Fruit fly (Drosophila melanogaster) whole organism, embryonic: ENCODE results near the gene Crz.

Source experiments
- Asciz ChIP-seq: fragments of 200-800 bp; sonication (Bioruptor generic); optimal IDR thresholded peaks from 2 replicates; lab custom pipeline; 2017; ENCODE audit warnings: missing biosample characterization, mild to moderate bottlenecking, missing genetic modification characterization, missing genetic modification reagents
- BEAF-32 ChIP-seq: fragments of 200-800 bp; sonication (Bioruptor generic); optimal IDR thresholded peaks from 3 replicates; lab custom pipeline; 2017; ENCODE audit warnings: missing biosample characterization, missing genetic modification characterization, mild to moderate bottlenecking, moderate library complexity, missing genetic modification reagents
- Bteb2 ChIP-seq: fragments of 200-800 bp; sonication (Bioruptor generic); optimal IDR thresholded peaks from 2 replicates; lab custom pipeline; 2016; ENCODE audit warnings: missing biosample characterization, missing genetic modification characterization
- CG10147 ChIP-seq: fragments of 200-800 bp; sonication (Bioruptor generic); optimal IDR thresholded peaks from 2 replicates; lab custom pipeline; 2019; ENCODE audit warnings: missing biosample characterization, mild to moderate bottlenecking, missing genetic modification characterization, moderate library complexity
- CG1024 ChIP-seq: fragments of 200-800 bp; sonication (Bioruptor generic); IDR thresholded peaks from 2 replicates; pipeline ENCODE4 v1.3.6; 2022; ENCODE audit warnings: missing biosample characterization, missing genetic modification characterization
- CG10366 ChIP-seq: fragments of 200-800 bp; sonication (Bioruptor generic); IDR thresholded peaks from 2 replicates; pipeline ENCODE4 v1.3.6; 2022; ENCODE audit warnings: missing biosample characterization, missing genetic modification characterization
- CG10462 ChIP-seq: fragments of 200-800 bp; sonication (Bioruptor generic); optimal IDR thresholded peaks from 2 replicates; lab custom pipeline; 2016; ENCODE audit warnings: missing biosample characterization, missing genetic modification characterization
- CG11723 ChIP-seq: fragments of 200-800 bp; sonication (Bioruptor generic); optimal IDR thresholded peaks from 2 replicates; lab custom pipeline; 2017; ENCODE audit warnings: missing biosample characterization, mild to moderate bottlenecking, missing genetic modification characterization
- CG12391 ChIP-seq: fragments of 200-800 bp; sonication (Bioruptor generic); optimal IDR thresholded peaks from 3 replicates; lab custom pipeline; 2018; ENCODE audit warnings: missing biosample characterization, mild to moderate bottlenecking, missing genetic modification characterization, moderate library complexity
- CG14050 ChIP-seq: fragments of 200-800 bp; sonication (Bioruptor generic); IDR thresholded peaks from 3 replicates; pipeline ENCODE4 v1.3.6; 2022; ENCODE audit warnings: missing biosample characterization, missing genetic modification characterization
- CG14667 ChIP-seq: fragments of 200-800 bp; sonication (Bioruptor generic); IDR thresholded peaks from 2 replicates; pipeline ENCODE4 v1.3.6; 2022; ENCODE audit warnings: missing biosample characterization, missing genetic modification characterization
- CG14710 ChIP-seq: fragments of 200-800 bp; sonication (Bioruptor generic); optimal IDR thresholded peaks from 3 replicates; lab custom pipeline; 2019; ENCODE audit warnings: missing biosample characterization, mild to moderate bottlenecking, missing genetic modification characterization, moderate library complexity
- CG15011 ChIP-seq: fragments of 200-800 bp; sonication (Bioruptor generic); optimal IDR thresholded peaks from 3 replicates; lab custom pipeline; 2018; ENCODE audit warnings: missing biosample characterization, mild to moderate bottlenecking, missing genetic modification characterization
- CG30020 ChIP-seq: fragments of 200-800 bp; optimal IDR thresholded peaks from 2 replicates; lab custom pipeline; 2019; ENCODE audit warnings: missing biosample characterization, mild to moderate bottlenecking, missing genetic modification characterization, moderate library complexity
- CG3163 ChIP-seq: fragments of 200-800 bp; sonication (Bioruptor generic); optimal IDR thresholded peaks from 3 replicates; lab custom pipeline; 2016; ENCODE audit warnings: missing biosample characterization, missing genetic modification characterization
- CG4360 ChIP-seq: fragments of 200-800 bp; sonication (Bioruptor generic); IDR thresholded peaks from 2 replicates; pipeline ENCODE4 v1.3.6; 2022; ENCODE audit warnings: missing biosample characterization, missing genetic modification characterization
- CG43689 ChIP-seq: fragments of 200-800 bp; sonication (Bioruptor generic); IDR thresholded peaks from 2 replicates; pipeline ENCODE4 v1.3.6; 2022; ENCODE audit warnings: missing biosample characterization, missing genetic modification characterization
- CG4707 ChIP-seq: fragments of 200-800 bp; sonication (Bioruptor generic); optimal IDR thresholded peaks from 2 replicates; lab custom pipeline; 2018; ENCODE audit warnings: missing biosample characterization, mild to moderate bottlenecking, missing genetic modification characterization, moderate library complexity
- CG5953 ChIP-seq: fragments of 200-800 bp; sonication (Bioruptor generic); IDR thresholded peaks from 2 replicates; pipeline ENCODE4 v1.3.6; 2022; ENCODE audit warnings: missing biosample characterization, missing genetic modification characterization
- CG6175 ChIP-seq: fragments of 200-800 bp; sonication (Bioruptor generic); IDR thresholded peaks from 3 replicates; pipeline ENCODE4 v1.3.6; 2022; ENCODE audit warnings: missing biosample characterization, missing genetic modification characterization
- CG6689 ChIP-seq: fragments of 200-800 bp; sonication (Bioruptor generic); IDR thresholded peaks from 2 replicates; pipeline ENCODE4 v1.3.6; 2022; ENCODE audit warnings: missing biosample characterization, missing genetic modification characterization
- CG7372 ChIP-seq: fragments of 200-800 bp; sonication (Bioruptor generic); IDR thresholded peaks from 2 replicates; pipeline ENCODE4 v1.3.6; 2022; ENCODE audit warnings: missing biosample characterization, missing genetic modification characterization
- CG7963 ChIP-seq: fragments of 200-800 bp; sonication (Bioruptor generic); IDR thresholded peaks from 3 replicates; pipeline ENCODE4 v1.3.6; 2022; ENCODE audit warnings: missing biosample characterization, missing genetic modification characterization; ENCODE audit not compliant: partially characterized antibody
- CrebB ChIP-seq: fragments of 200-800 bp; sonication (Bioruptor generic); optimal IDR thresholded peaks from 3 replicates; lab custom pipeline; 2018; ENCODE audit warnings: missing biosample characterization, mild to moderate bottlenecking, missing genetic modification characterization
- E2f2 ChIP-seq: fragments of 200-800 bp; sonication (Bioruptor generic); IDR thresholded peaks from 2 replicates; pipeline ENCODE4 v1.3.6; 2022; ENCODE audit warnings: missing biosample characterization, missing genetic modification characterization
- Gug ChIP-seq: fragments of 200-800 bp; sonication (Bioruptor generic); IDR thresholded peaks from 4 replicates; pipeline ENCODE4 v1.3.6; 2022; ENCODE audit warnings: missing biosample characterization, missing genetic modification characterization
- Hr51 ChIP-seq, 2 experiments: fragments of 200-800 bp; sonication (Bioruptor generic); optimal IDR thresholded peaks; 2 replicates in 1 of 2; 3 replicates in 1 of 2; lab custom pipeline; 2016 to 2018; ENCODE audit warnings: missing biosample characterization in 2 of 2, missing genetic modification characterization in 2 of 2, mild to moderate bottlenecking in 1 of 2, moderate library complexity in 1 of 2
- Lim3 ChIP-seq: fragments of 200-800 bp; sonication (Bioruptor generic); IDR thresholded peaks from 2 replicates; pipeline ENCODE4 v1.3.6; 2022; ENCODE audit warnings: missing biosample characterization, missing genetic modification characterization
- NC2β ChIP-seq: fragments of 200-800 bp; sonication (Bioruptor generic); optimal IDR thresholded peaks from 2 replicates; lab custom pipeline; 2016; ENCODE audit warnings: missing biosample characterization, missing genetic modification characterization
- Nf-YB ChIP-seq: fragments of 200-800 bp; sonication (Bioruptor generic); optimal IDR thresholded peaks from 3 replicates; lab custom pipeline; 2019; ENCODE audit warnings: missing biosample characterization, mild to moderate bottlenecking, missing genetic modification characterization, moderate library complexity
- Nf-YC ChIP-seq: fragments of 200-800 bp; optimal IDR thresholded peaks from 3 replicates; lab custom pipeline; 2019; ENCODE audit warnings: missing biosample characterization, mild to moderate bottlenecking, missing genetic modification characterization, moderate library complexity
- Sin3A ChIP-seq: fragments of >200 bp; optimal IDR thresholded peaks from 2 replicates; lab custom pipeline; 2018
- bigmax ChIP-seq: fragments of 200-800 bp; sonication (Bioruptor generic); optimal IDR thresholded peaks from 2 replicates; lab custom pipeline; 2018; ENCODE audit warnings: missing biosample characterization, mild to moderate bottlenecking, missing genetic modification characterization
- ems ChIP-seq: fragments of 200-800 bp; sonication (Bioruptor generic); optimal IDR thresholded peaks from 3 replicates; lab custom pipeline; 2016; ENCODE audit warnings: missing biosample characterization, missing genetic modification characterization
- fd102C ChIP-seq: fragments of 200-800 bp; sonication (Bioruptor generic); optimal IDR thresholded peaks from 2 replicates; lab custom pipeline; 2018; ENCODE audit warnings: missing biosample characterization, mild to moderate bottlenecking, missing genetic modification characterization, moderate library complexity
- fu2 ChIP-seq: fragments of 200-800 bp; sonication (Bioruptor generic); optimal IDR thresholded peaks from 2 replicates; lab custom pipeline; 2016; ENCODE audit warnings: missing biosample characterization, missing genetic modification characterization
- her ChIP-seq: fragments of 200-800 bp; sonication (Bioruptor generic); optimal IDR thresholded peaks from 2 replicates; lab custom pipeline; 2016; ENCODE audit warnings: missing biosample characterization, missing genetic modification characterization
- jing ChIP-seq: fragments of 200-800 bp; sonication (Bioruptor generic); optimal IDR thresholded peaks from 2 replicates; lab custom pipeline; 2018; ENCODE audit warnings: missing biosample characterization, mild to moderate bottlenecking, missing genetic modification characterization
- nerfin-1 ChIP-seq: fragments of 200-800 bp; sonication (Bioruptor generic); optimal IDR thresholded peaks from 3 replicates; lab custom pipeline; 2019; ENCODE audit warnings: missing biosample characterization, mild to moderate bottlenecking, missing genetic modification characterization, moderate library complexity
- nmo ChIP-seq: fragments of 200-800 bp; sonication (Bioruptor generic); optimal IDR thresholded peaks from 2 replicates; lab custom pipeline; 2018; ENCODE audit warnings: missing biosample characterization, mild to moderate bottlenecking, missing genetic modification characterization, moderate library complexity
- nom ChIP-seq: fragments of 200-800 bp; sonication (Bioruptor generic); optimal IDR thresholded peaks from 2 replicates; lab custom pipeline; 2017; ENCODE audit warnings: missing biosample characterization, missing genetic modification characterization, mild to moderate bottlenecking, moderate library complexity, missing genetic modification reagents
- peb ChIP-seq: fragments of 200-800 bp; sonication (Bioruptor generic); IDR thresholded peaks from 2 replicates; pipeline ENCODE4 v1.3.6; 2022; ENCODE audit warnings: missing biosample characterization, missing genetic modification characterization
- pros ChIP-seq: fragments of 200-800 bp; sonication (Bioruptor generic); optimal IDR thresholded peaks from 3 replicates; lab custom pipeline; 2019; ENCODE audit warnings: missing biosample characterization, mild to moderate bottlenecking, missing genetic modification characterization, moderate library complexity
- sima ChIP-seq: fragments of 200-800 bp; sonication (Bioruptor generic); optimal IDR thresholded peaks from 2 replicates; lab custom pipeline; 2016; ENCODE audit warnings: missing biosample characterization, missing genetic modification characterization
- slp2 ChIP-seq: fragments of 200-800 bp; sonication (Bioruptor generic); optimal IDR thresholded peaks from 2 replicates; lab custom pipeline; 2016; ENCODE audit warnings: missing biosample characterization, missing genetic modification characterization
- sna ChIP-seq: fragments of 200-800 bp; sonication (Bioruptor generic); IDR thresholded peaks from 2 replicates; pipeline ENCODE4 v1.3.6; 2022; ENCODE audit warnings: missing biosample characterization, missing genetic modification characterization; ENCODE audit not compliant: partially characterized antibody
- tap ChIP-seq: fragments of 200-800 bp; optimal IDR thresholded peaks from 3 replicates; lab custom pipeline; 2019; ENCODE audit warnings: missing biosample characterization, mild to moderate bottlenecking, missing genetic modification characterization, moderate library complexity
- tup ChIP-seq: fragments of 200-800 bp; sonication (Bioruptor generic); optimal IDR thresholded peaks from 2 replicates; lab custom pipeline; 2016; ENCODE audit warnings: missing biosample characterization, mild to moderate bottlenecking, missing genetic modification characterization, moderate library complexity
- vnd ChIP-seq: fragments of 200-800 bp; sonication (Bioruptor generic); IDR thresholded peaks from 3 replicates; pipeline ENCODE4 v1.3.6; 2022; ENCODE audit warnings: missing biosample characterization, missing genetic modification characterization; ENCODE audit not compliant: partially characterized antibody
- yki ChIP-seq: fragments of >200 bp; optimal IDR thresholded peaks from 3 replicates; lab custom pipeline; 2018

The Crz gene

dm6 chr3R:14283754-14284421 is 30.8 kb upstream of the Crz start:
- TF ChIP-seq CG7372 (GFP tag; lab: Robert Waterston, UW), result no peak
- peak; percentile 75 for TF ChIP-seq fd102C
- TF ChIP-seq Hr51 (GFP tag; optimal IDR thresholded peaks at IDR 0.05; lab: Kevin White, UChicago), result peak; percentile 95 to 99
- peak; percentile 64 for TF ChIP-seq yki (lab: Kevin White, UChicago)
- TF ChIP-seq nerfin-1 (tag; lab: Kevin White, UChicago), result peak; percentile 96
- peak; percentile 98 for TF ChIP-seq jing (GFP tag; lab: Kevin White, UChicago)
- peak; percentile 98 for TF ChIP-seq CG15011 (GFP tag; lab: Kevin White, UChicago)
- TF ChIP-seq CG4707 (GFP tag; lab: Kevin White, UChicago), result peak; percentile 96
- TF ChIP-seq Nf-YB (GFP tag; lab: Kevin White, UChicago), result peak; percentile 90
- TF ChIP-seq CG14050 (GFP tag; lab: Robert Waterston, UW), result no peak
- peak; percentile 79 for TF ChIP-seq sima
- TF ChIP-seq CG3163 (GFP tag; lab: Kevin White, UChicago), result peak; percentile 58
- TF ChIP-seq Nf-YC, result peak; percentile 89
- peak; percentile 20 for TF ChIP-seq BEAF-32 (GFP tag; lab: Kevin White, UChicago)
- peak; percentile 95 for TF ChIP-seq tup (GFP tag; lab: Kevin White, UChicago)
- TF ChIP-seq CG10147 (GFP tag; lab: Kevin White, UChicago), result peak; percentile 99
- TF ChIP-seq Gug (GFP tag; lab: Robert Waterston, UW), result peak; percentile 95
- peak; percentile 99 for TF ChIP-seq nmo (GFP tag; lab: Kevin White, UChicago)
- TF ChIP-seq nom (GFP tag; lab: Kevin White, UChicago), result peak; percentile 60
- TF ChIP-seq CG10366, result no peak
- TF ChIP-seq CG14667 (GFP tag; lab: Robert Waterston, UW), result no peak
- no peak for TF ChIP-seq CG6175
- no peak for TF ChIP-seq CG7963 (GFP tag; lab: Robert Waterston, UW)
- TF ChIP-seq E2f2 (GFP tag; lab: Robert Waterston, UW), result no peak
- peak; percentile 97 for TF ChIP-seq Bteb2 (GFP tag; lab: Kevin White, UChicago)
- peak; percentile 95 for TF ChIP-seq NC2β
- TF ChIP-seq CG10462, result peak; percentile 97
- peak; percentile 99 for TF ChIP-seq Asciz (GFP tag; lab: Kevin White, UChicago)
- peak; percentile 97 for TF ChIP-seq CG11723 (GFP tag; lab: Kevin White, UChicago)
- peak; percentile 92 for TF ChIP-seq slp2 (GFP tag; lab: Kevin White, UChicago)
- TF ChIP-seq CG43689, result no peak
- TF ChIP-seq vnd (GFP tag; lab: Robert Waterston, UW), result no peak
- TF ChIP-seq CG5953 (GFP tag; lab: Robert Waterston, UW), result no peak
- peak; percentile 97 for TF ChIP-seq CG14710
- TF ChIP-seq fu2 (GFP tag; lab: Kevin White, UChicago), result peak; percentile 94
- TF ChIP-seq sna, result no peak
- no peak for TF ChIP-seq CG4360 (GFP tag; lab: Robert Waterston, UW)
- TF ChIP-seq CG6689 (GFP tag; lab: Robert Waterston, UW), result no peak
- TF ChIP-seq CrebB (tag; lab: Kevin White, UChicago), result peak; percentile 98
- TF ChIP-seq bigmax (GFP tag; lab: Kevin White, UChicago), result peak; percentile 69
- no peak for TF ChIP-seq Sin3A
- no peak for TF ChIP-seq Lim3
- peak; percentile 86 for TF ChIP-seq CG30020 (tag; lab: Kevin White, UChicago)
- TF ChIP-seq ems (GFP tag; lab: Kevin White, UChicago), result peak; percentile 91
- TF ChIP-seq CG12391, result peak; percentile 99
- no peak for TF ChIP-seq CG1024 (GFP tag; lab: Robert Waterston, UW)
- peak; percentile 98 for TF ChIP-seq tap (tag; lab: Kevin White, UChicago)
- TF ChIP-seq peb (GFP tag; lab: Robert Waterston, UW), result no peak
- TF ChIP-seq pros, result peak; percentile 24
- peak; percentile 51 for TF ChIP-seq her (GFP tag; lab: Kevin White, UChicago)
